Worm (Caenorhabditis elegans) whole organism, L4 larva: Measurements from ENCODE around the gene hum-4.

Source experiments
- F10B5.3 ChIP-seq: sonication (generic microtip); optimal IDR thresholded peaks from 2 replicates; lab custom pipeline; 2016; ENCODE audit warnings: mild to moderate bottlenecking, missing genetic modification characterization, missing compliant biosample characterization
- F44E2.7 ChIP-seq: fragments of 200-800 bp; sonication (Bioruptor generic); IDR thresholded peaks from 2 replicates; pipeline ENCODE4 v2.1.2; 2022; ENCODE audit warnings: missing genetic modification characterization, missing compliant biosample characterization
- R02D3.7 ChIP-seq: fragments of 150-350 bp; sonication (generic microtip); optimal IDR thresholded peaks from 3 replicates; lab custom pipeline; 2014; ENCODE audit warnings: missing biosample characterization, missing genetic modification characterization
- T26A8.4 ChIP-seq: fragments of 200-800 bp; sonication (Bioruptor generic); IDR thresholded peaks from 2 replicates; pipeline ENCODE4 v1.3.6; 2022; ENCODE audit warnings: missing genetic modification characterization, missing compliant biosample characterization
- Y105C5A.15 ChIP-seq: fragments of 200-800 bp; sonication (Bioruptor generic); IDR thresholded peaks from 2 replicates; pipeline ENCODE4 v1.3.6; 2022; ENCODE audit warnings: missing genetic modification characterization, missing compliant biosample characterization
- Y5F2A.4 ChIP-seq: fragments of 200-800 bp; sonication (Bioruptor generic); optimal IDR thresholded peaks from 2 replicates; lab custom pipeline; 2018; ENCODE audit warnings: mild to moderate bottlenecking, missing genetic modification characterization, missing compliant biosample characterization
- ZK546.5 ChIP-seq, 2 experiments: sonication (generic microtip); optimal IDR thresholded peaks; 2 replicates each; lab custom pipeline; 2017; ENCODE audit warnings: missing biosample characterization in 2 of 2, missing genetic modification characterization in 2 of 2
- aha-1 ChIP-seq: fragments of 150-350 bp; peaks from one replicate; lab custom pipeline; 2014; ENCODE audit warnings: missing biosample characterization, missing genetic modification characterization
- arid-1 ChIP-seq: fragments of 200-800 bp; sonication (Bioruptor generic); conservative IDR thresholded peaks from 2 replicates; pipeline ENCODE4 v1.3.6; 2022; ENCODE audit warnings: missing genetic modification reagents, missing genetic modification characterization, missing compliant biosample characterization
- ceh-20 ChIP-seq: fragments of 200-800 bp; sonication (Bioruptor generic); IDR thresholded peaks from 2 replicates; pipeline ENCODE4 v1.3.6; 2022; ENCODE audit warnings: missing genetic modification reagents, missing genetic modification characterization, missing compliant biosample characterization
- ceh-44 ChIP-seq: fragments of 200-800 bp; sonication (Bioruptor generic); IDR thresholded peaks from 2 replicates; pipeline ENCODE4 v1.3.6; 2022; ENCODE audit warnings: missing genetic modification reagents, missing genetic modification characterization, missing compliant biosample characterization
- ceh-62 ChIP-seq: sonication (generic microtip); optimal IDR thresholded peaks from 2 replicates; lab custom pipeline; 2017; ENCODE audit warnings: missing biosample characterization, missing genetic modification characterization
- ceh-82 ChIP-seq: sonication (generic microtip); optimal IDR thresholded peaks from 2 replicates; lab custom pipeline; 2017; ENCODE audit warnings: missing biosample characterization, missing genetic modification characterization
- daf-16 ChIP-seq, 3 experiments: sonication (generic microtip); optimal IDR thresholded peaks; 2 replicates each; lab custom pipeline; 2016 to 2017; ENCODE audit warnings: missing genetic modification characterization in 3 of 3, missing genetic modification reagents in 3 of 3, mild to moderate bottlenecking in 2 of 3, missing compliant biosample characterization in 2 of 3, missing biosample characterization in 1 of 3, moderate library complexity in 1 of 3
- dmd-6 ChIP-seq: fragments of 200-800 bp; sonication (Bioruptor generic); IDR thresholded peaks from 2 replicates; pipeline ENCODE4 v1.3.6; 2022; ENCODE audit warnings: missing genetic modification reagents, missing genetic modification characterization, missing compliant biosample characterization
- dmd-8 ChIP-seq: fragments of 200-800 bp; sonication (Bioruptor generic); IDR thresholded peaks from 2 replicates; pipeline ENCODE4 v1.3.6; 2022; ENCODE audit warnings: missing genetic modification characterization, missing compliant biosample characterization
- dpl-1 ChIP-seq: fragments of 150-350 bp; optimal IDR thresholded peaks from 2 replicates; lab custom pipeline; 2014; ENCODE audit warnings: missing biosample characterization, missing genetic modification reagents, missing genetic modification characterization
- fos-1 ChIP-seq: fragments of 150-350 bp; optimal IDR thresholded peaks from 2 replicates; lab custom pipeline; 2014; ENCODE audit warnings: missing biosample characterization, missing genetic modification characterization
- hlh-30 ChIP-seq: sonication (generic microtip); optimal IDR thresholded peaks from 2 replicates; lab custom pipeline; 2017; ENCODE audit warnings: antibody characterized with exemption, mild to moderate bottlenecking, missing genetic modification characterization, missing compliant biosample characterization; ENCODE audit not compliant: insufficient read depth
- hmg-1.1 ChIP-seq: fragments of 200-800 bp; sonication (Bioruptor generic); IDR thresholded peaks from 2 replicates; pipeline ENCODE4 v1.3.6; 2022; ENCODE audit warnings: missing genetic modification reagents, missing genetic modification characterization, missing compliant biosample characterization
- jun-1 ChIP-seq: fragments of 150-350 bp; optimal IDR thresholded peaks from 2 replicates; lab custom pipeline; 2014; ENCODE audit warnings: missing biosample characterization, missing genetic modification reagents, missing genetic modification characterization
- lin-1 ChIP-seq: fragments of 200-800 bp; sonication (Bioruptor generic); IDR thresholded peaks from 2 replicates; pipeline ENCODE4 v1.3.6; 2022; ENCODE audit warnings: missing genetic modification reagents, missing genetic modification characterization, missing compliant biosample characterization
- lin-13 ChIP-seq: fragments of 150-350 bp; optimal IDR thresholded peaks from 2 replicates; lab custom pipeline; 2014; ENCODE audit warnings: missing biosample characterization, missing genetic modification reagents, missing genetic modification characterization
- lin-15B ChIP-seq: fragments of 150-350 bp; sonication (generic microtip); optimal IDR thresholded peaks from 3 replicates; lab custom pipeline; 2014; ENCODE audit warnings: missing biosample characterization, missing genetic modification characterization
- lin-29 ChIP-seq: fragments of 200-800 bp; sonication (Bioruptor generic); IDR thresholded peaks from 2 replicates; pipeline ENCODE4 v1.3.6; 2022; ENCODE audit warnings: missing genetic modification reagents, missing genetic modification characterization, missing compliant biosample characterization
- lsy-2 ChIP-seq, 2 experiments: fragments of 150-350 bp in 1 of 2; sonication (generic microtip) in 1 of 2; optimal IDR thresholded peaks; 2 replicates each; lab custom pipeline; 2014 to 2017; ENCODE audit warnings: missing biosample characterization in 2 of 2, missing genetic modification characterization in 2 of 2
- madf-5 ChIP-seq, 2 experiments: fragments of 200-800 bp; sonication (Bioruptor generic); IDR thresholded peaks; 2 replicates each; pipeline ENCODE4 v1.3.6; 2022; ENCODE audit warnings: missing compliant biosample characterization in 2 of 2, missing genetic modification characterization in 2 of 2
- madf-9 ChIP-seq: fragments of 200-800 bp; sonication (Bioruptor generic); conservative IDR thresholded peaks from 2 replicates; pipeline ENCODE4 v1.3.6; 2022; ENCODE audit warnings: missing genetic modification reagents, missing genetic modification characterization, missing compliant biosample characterization
- mes-2 ChIP-seq: sonication (generic microtip); optimal IDR thresholded peaks from 2 replicates; lab custom pipeline; 2016; ENCODE audit warnings: missing genotype, mild to moderate bottlenecking, missing genetic modification characterization, missing compliant biosample characterization; ENCODE audit not compliant: poor library complexity, severe bottlenecking
- mxl-2 ChIP-seq: fragments of 200-800 bp; sonication (Bioruptor generic); conservative IDR thresholded peaks from 2 replicates; pipeline ENCODE4 v1.3.6; 2022; ENCODE audit warnings: missing genetic modification reagents, missing genetic modification characterization, missing compliant biosample characterization
- mxl-3 ChIP-seq: fragments of 200-800 bp; sonication (Bioruptor generic); optimal IDR thresholded peaks from 2 replicates; lab custom pipeline; 2018; ENCODE audit warnings: mild to moderate bottlenecking, missing genetic modification characterization, missing compliant biosample characterization
- nhr-111 ChIP-seq: fragments of 200-800 bp; sonication (Bioruptor generic); optimal IDR thresholded peaks from 2 replicates; lab custom pipeline; 2018; ENCODE audit warnings: mild to moderate bottlenecking, missing genetic modification characterization, missing compliant biosample characterization
- nhr-28 ChIP-seq: fragments of 150-350 bp; optimal IDR thresholded peaks from 2 replicates; lab custom pipeline; 2014; ENCODE audit warnings: missing biosample characterization, missing genetic modification characterization
- nhr-42 ChIP-seq: fragments of 200-800 bp; sonication (Bioruptor generic); IDR thresholded peaks from 2 replicates; pipeline ENCODE4 v1.3.6; 2022; ENCODE audit warnings: missing genetic modification characterization, missing compliant biosample characterization
- nhr-48 ChIP-seq: sonication (generic microtip); optimal IDR thresholded peaks from 2 replicates; lab custom pipeline; 2016; ENCODE audit warnings: mild to moderate bottlenecking, missing genetic modification characterization, missing compliant biosample characterization
- nhr-6 ChIP-seq: fragments of 150-350 bp; optimal IDR thresholded peaks from 2 replicates; lab custom pipeline; 2014; ENCODE audit warnings: missing biosample characterization, missing genetic modification characterization
- nhr-77 ChIP-seq: fragments of 150-350 bp; optimal IDR thresholded peaks from 2 replicates; lab custom pipeline; 2014; ENCODE audit warnings: missing biosample characterization, missing genetic modification characterization
- pha-4 ChIP-seq, 2 experiments: fragments of 150-350 bp in 1 of 2; fragments of 200-800 bp in 1 of 2; sonication (Bioruptor generic) in 1 of 2; IDR thresholded peaks in 1 of 2; optimal IDR thresholded peaks in 1 of 2; 2 replicates each; pipeline versions ENCODE4 v1.3.6 to Lab custom; 2014 to 2022; ENCODE audit warnings: missing genetic modification characterization in 2 of 2, missing genetic modification reagents in 2 of 2, missing biosample characterization in 1 of 2, missing compliant biosample characterization in 1 of 2
- saeg-2 ChIP-seq: fragments of 200-800 bp; sonication (Bioruptor generic); IDR thresholded peaks from 2 replicates; pipeline ENCODE4 v1.3.6; 2022; ENCODE audit warnings: missing genetic modification reagents, missing genetic modification characterization, missing compliant biosample characterization
- sdz-12 ChIP-seq: fragments of 200-800 bp; sonication (Bioruptor generic); optimal IDR thresholded peaks from 2 replicates; lab custom pipeline; 2018; ENCODE audit warnings: mild to moderate bottlenecking, missing genetic modification characterization, missing compliant biosample characterization
- set-16 ChIP-seq: fragments of 200-800 bp; sonication (Bioruptor generic); IDR thresholded peaks from 2 replicates; pipeline ENCODE4 v1.3.6; 2022; ENCODE audit warnings: missing genetic modification reagents, missing genetic modification characterization, missing compliant biosample characterization
- skn-1 ChIP-seq: fragments of 150-350 bp; optimal IDR thresholded peaks from 2 replicates; lab custom pipeline; 2014; ENCODE audit warnings: missing biosample characterization, missing genetic modification characterization
- snpc-1.2 ChIP-seq: fragments of 200-800 bp; sonication (Bioruptor generic); IDR thresholded peaks from 2 replicates; pipeline ENCODE4 v1.3.6; 2022; ENCODE audit warnings: missing genetic modification reagents, missing genetic modification characterization, missing compliant biosample characterization
- snpc-4 ChIP-seq: fragments of 150-350 bp; optimal IDR thresholded peaks from 2 replicates; lab custom pipeline; 2014; ENCODE audit warnings: missing biosample characterization, missing genetic modification characterization
- spr-3 ChIP-seq: fragments of 200-800 bp; sonication (Bioruptor generic); optimal IDR thresholded peaks from 2 replicates; lab custom pipeline; 2018; ENCODE audit warnings: mild to moderate bottlenecking, missing genetic modification characterization, missing compliant biosample characterization
- tra-1 ChIP-seq: fragments of 200-800 bp; sonication (Bioruptor generic); IDR thresholded peaks from 2 replicates; pipeline ENCODE4 v1.3.6; 2022; ENCODE audit warnings: missing genetic modification reagents, missing genetic modification characterization, missing compliant biosample characterization
- vab-7 ChIP-seq: fragments of 200-800 bp; sonication (Bioruptor generic); IDR thresholded peaks from 2 replicates; pipeline ENCODE4 v1.3.6; 2022; ENCODE audit warnings: missing genetic modification reagents, missing genetic modification characterization, missing compliant biosample characterization
- zag-1 ChIP-seq: fragments of 150-350 bp; optimal IDR thresholded peaks from 2 replicates; lab custom pipeline; 2014; ENCODE audit warnings: missing biosample characterization, missing genetic modification characterization
- zfp-3 ChIP-seq: fragments of 200-800 bp; sonication (Bioruptor generic); conservative IDR thresholded peaks from 2 replicates; pipeline ENCODE4 v1.3.6; 2022; ENCODE audit warnings: missing genetic modification reagents, missing genetic modification characterization, missing compliant biosample characterization
- zip-11 ChIP-seq: fragments of 200-800 bp; sonication (Bioruptor generic); IDR thresholded peaks from 2 replicates; pipeline ENCODE4 v1.3.6; 2022; ENCODE audit warnings: missing genetic modification characterization, missing compliant biosample characterization
- ztf-11 ChIP-seq: fragments of 150-350 bp; optimal IDR thresholded peaks from 2 replicates; lab custom pipeline; 2014; ENCODE audit warnings: missing biosample characterization, missing genetic modification characterization
- ztf-7 ChIP-seq: fragments of 150-350 bp; optimal IDR thresholded peaks from 2 replicates; lab custom pipeline; 2014; ENCODE audit warnings: missing biosample characterization, missing genetic modification characterization

Gene hum-4

ce11 chrX:11469600-11469999 is 36.2 kb upstream of the hum-4 start (continued):
- no peak for TF ChIP-seq Y5F2A.4 (GFP tag; lab: Kevin White, UChicago)
- TF ChIP-seq lin-1 = no peak
- TF ChIP-seq skn-1 (tag; lab: Kevin White, UChicago) = no peak
- TF ChIP-seq nhr-28 (tag; lab: Kevin White, UChicago) = peak; percentile 67
- TF ChIP-seq F44E2.7 (GFP tag; lab: Robert Waterston, UW) = no peak
- TF ChIP-seq lin-29 (GFP tag; lab: Robert Waterston, UW) = no peak
- TF ChIP-seq snpc-1.2 = no peak
- peak; percentile 16 for TF ChIP-seq mes-2 (tag; lab: Kevin White, UChicago)
- TF ChIP-seq tra-1 (GFP tag; lab: Robert Waterston, UW) = no peak
- peak in 1 of 2 experiments; percentile 31 for TF ChIP-seq lsy-2 (tag; optimal IDR thresholded peaks at IDR 0.05; lab: Kevin White, UChicago)
- no peak for TF ChIP-seq lin-15B
- no peak for TF ChIP-seq mxl-3 (GFP tag; lab: Kevin White, UChicago)
- no peak for TF ChIP-seq zip-11
- no peak for TF ChIP-seq ZK546.5 (tag; optimal IDR thresholded peaks at IDR 0.05; lab: Kevin White, UChicago)
- peak; percentile 97 for TF ChIP-seq hlh-30
- TF ChIP-seq madf-5 (GFP tag; IDR thresholded peaks at IDR 0.05; lab: Robert Waterston, UW) = no peak
- no peak for TF ChIP-seq ceh-44 (GFP tag; lab: Robert Waterston, UW)
- TF ChIP-seq Y105C5A.15 (GFP tag; lab: Robert Waterston, UW) = no peak
- peak; percentile 95 for TF ChIP-seq aha-1 (tag; lab: Kevin White, UChicago)
- no peak for TF ChIP-seq R02D3.7 (tag; lab: Kevin White, UChicago)
- no peak for TF ChIP-seq ceh-82 (tag; lab: Kevin White, UChicago)
- TF ChIP-seq dmd-8 (GFP tag; lab: Robert Waterston, UW) = no peak
- TF ChIP-seq jun-1 (tag; lab: Kevin White, UChicago) = no peak
- no peak for TF ChIP-seq spr-3 (GFP tag; lab: Kevin White, UChicago)
- TF ChIP-seq vab-7 = no peak
- no peak for TF ChIP-seq snpc-4 (tag; lab: Kevin White, UChicago)
- no peak for TF ChIP-seq zag-1 (tag; lab: Kevin White, UChicago)
- TF ChIP-seq ztf-7 = no peak
- TF ChIP-seq set-16 (GFP tag; lab: Robert Waterston, UW) = no peak
- no peak for TF ChIP-seq ceh-20 (GFP tag; lab: Robert Waterston, UW)
- TF ChIP-seq F10B5.3 (tag; lab: Kevin White, UChicago) = no peak
- TF ChIP-seq ztf-11 (tag; lab: Kevin White, UChicago) = no peak
- TF ChIP-seq fos-1 (tag; lab: Kevin White, UChicago) = no peak
- TF ChIP-seq nhr-42 = no peak
- TF ChIP-seq, all 104 proteins: peak for 22

- no peak for TF ChIP-seq mxl-2
- TF ChIP-seq dpl-1 (GFP tag; lab: Kevin White, UChicago) = no peak
- no peak for TF ChIP-seq ceh-62 (tag; lab: Kevin White, UChicago)
- TF ChIP-seq ceh-82 (tag; lab: Kevin White, UChicago) = no peak
- TF ChIP-seq saeg-2 (GFP tag; lab: Robert Waterston, UW) = no peak
- no peak for TF ChIP-seq Y5F2A.4 (GFP tag; lab: Kevin White, UChicago)
- TF ChIP-seq sdz-12 (GFP tag; lab: Kevin White, UChicago) = no peak
- TF ChIP-seq F44E2.7 (GFP tag; lab: Robert Waterston, UW) = no peak
- TF ChIP-seq nhr-6 (tag; lab: Kevin White, UChicago) = no peak
- TF ChIP-seq zfp-3 (GFP tag; lab: Robert Waterston, UW) = no peak
- TF ChIP-seq nhr-77 (tag; lab: Kevin White, UChicago) = no peak
- no peak for TF ChIP-seq pha-4 (GFP tag; IDR thresholded peaks at IDR 0.05; lab: Robert Waterston, UW)
- TF ChIP-seq pha-4 (tag; optimal IDR thresholded peaks at IDR 0.05; lab: Kevin White, UChicago) = no peak
- no peak for TF ChIP-seq nhr-111
- 0 out of 2 replicates have a peak, but pooled peaks have one; percentile 28 for TF ChIP-seq hmg-1.1 (GFP tag; lab: Robert Waterston, UW)
- TF ChIP-seq dmd-6 = no peak
- no peak for TF ChIP-seq lin-13 (GFP tag; lab: Kevin White, UChicago)
- no peak for TF ChIP-seq T26A8.4 (GFP tag; lab: Robert Waterston, UW)
- TF ChIP-seq arid-1 (GFP tag; lab: Robert Waterston, UW) = no peak
- no peak for TF ChIP-seq nhr-48
- TF ChIP-seq madf-9 (GFP tag; lab: Robert Waterston, UW) = 0 out of 2 replicates have a peak, but pooled peaks have one; percentile 28
- TF ChIP-seq daf-16 (GFP tag; optimal IDR thresholded peaks at IDR 0.05; lab: Kevin White, UChicago) = no peak
- TF ChIP-seq daf-16 (tag; optimal IDR thresholded peaks at IDR 0.05; lab: Kevin White, UChicago) = no peak
Observed at ce11 chrX:11468814-11469213, 35.4 kb upstream of the hum-4 start.
